Fruit fly (Drosophila melanogaster): Measurements from ENCODE around the gene CG3823.

The CG3823 gene

DNA sequence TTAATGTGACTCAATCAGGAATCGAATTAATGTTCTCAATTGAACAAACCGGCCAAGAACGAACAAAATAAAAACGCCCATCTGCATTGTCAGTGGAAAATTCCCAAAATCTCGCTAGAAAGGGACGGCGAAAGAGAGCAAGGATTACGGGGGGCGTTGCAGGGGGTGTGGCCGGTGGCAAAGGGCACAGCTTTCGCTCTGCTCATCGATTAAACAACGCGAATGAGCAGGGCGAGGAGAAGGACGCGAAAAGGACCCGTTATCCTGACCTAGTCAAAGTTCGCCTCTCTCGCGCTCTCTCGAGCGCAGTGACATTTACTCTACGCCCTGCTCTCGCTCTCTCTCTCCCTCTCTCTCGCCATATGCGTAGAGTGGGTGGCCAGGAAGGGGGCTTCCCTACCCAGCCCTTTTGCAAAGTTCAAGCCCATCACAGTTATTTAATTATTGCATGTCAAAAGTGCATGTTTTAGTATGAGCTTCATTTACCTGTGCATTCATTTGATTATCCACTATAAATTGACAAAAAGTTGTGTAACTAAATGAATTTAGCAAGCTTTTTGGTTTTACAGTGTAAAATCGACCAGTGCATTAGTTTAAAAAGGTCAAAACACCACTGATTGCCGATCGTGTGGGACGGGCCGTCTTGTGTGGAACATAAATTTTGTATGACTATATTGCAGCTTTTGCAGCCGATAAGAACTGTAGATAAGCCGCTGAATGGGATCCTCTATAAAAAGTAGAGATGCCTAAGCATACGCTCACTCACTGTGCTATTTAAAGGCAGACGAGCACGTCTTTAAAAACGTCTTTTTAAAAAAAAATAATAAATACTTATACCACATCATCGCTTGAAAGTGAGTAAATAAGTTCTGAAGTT, 35.2 kb downstream of the CG3823 start (continued):
- peak; percentile 19 for TF ChIP-seq CG9437 (GFP tag; optimal IDR thresholded peaks at IDR 0.05)
- TF ChIP-seq trem (tag; optimal IDR thresholded peaks at IDR 0.05): no peak
- TF ChIP-seq CG12104 (GFP tag; optimal IDR thresholded peaks at IDR 0.05): no peak
- TF ChIP-seq CG17568 (GFP tag; optimal IDR thresholded peaks at IDR 0.05): no peak
- TF ChIP-seq gt (GFP tag; IDR thresholded peaks at IDR 0.05): no peak
- TF ChIP-seq caup (GFP tag; optimal IDR thresholded peaks at IDR 0.05; ENCODE audit: severe bottlenecking): no peak
- TF ChIP-seq Trl (optimal IDR thresholded peaks at IDR 0.05): peak; percentile 50 to 72
- TF ChIP-seq Trl (GFP tag; optimal IDR thresholded peaks at IDR 0.05): no peak
- peak; percentile 56; the same call in 2 of the 4 replicates for TF ChIP-seq Gug (GFP tag; IDR thresholded peaks at IDR 0.05)
- TF ChIP-seq ttk (GFP tag; IDR thresholded peaks at IDR 0.05): peak; percentile 6; the same call in 1 of the 2 replicates
- TF ChIP-seq Doc3 (GFP tag; IDR thresholded peaks at IDR 0.05; ENCODE audit: partially characterized antibody): no peak
- peak; percentile 18 for TF ChIP-seq abd-A (tag; optimal IDR thresholded peaks at IDR 0.05)
- TF ChIP-seq cg (GFP tag; optimal IDR thresholded peaks at IDR 0.05): no peak
- TF ChIP-seq kah (GFP tag; optimal IDR thresholded peaks at IDR 0.05): no peak
- no peak for TF ChIP-seq B-H2 (GFP tag; optimal IDR thresholded peaks at IDR 0.05)
- TF ChIP-seq fru (optimal IDR thresholded peaks at IDR 0.05): no peak
- TF ChIP-seq CG6175 (GFP tag; IDR thresholded peaks at IDR 0.05): no peak
- TF ChIP-seq CG2889 (GFP tag; IDR thresholded peaks at IDR 0.05): no peak
- TF ChIP-seq CG12219 (GFP tag; optimal IDR thresholded peaks at IDR 0.05): no peak
- TF ChIP-seq CG11093 (GFP tag; IDR thresholded peaks at IDR 0.05): no peak
- no peak for TF ChIP-seq jing (GFP tag; optimal IDR thresholded peaks at IDR 0.05)
- TF ChIP-seq CG11247 (GFP tag; IDR thresholded peaks at IDR 0.05): 0 out of 2 replicates have a peak, but pooled peaks have one; percentile 19
- no peak for TF ChIP-seq CG7271 (tag; optimal IDR thresholded peaks at IDR 0.05)
- TF ChIP-seq grau (tag; optimal IDR thresholded peaks at IDR 0.05): peak; percentile 4
- TF ChIP-seq mam (GFP tag; optimal IDR thresholded peaks at IDR 0.05): peak; percentile 29
- no peak for TF ChIP-seq NC2α (GFP tag; optimal IDR thresholded peaks at IDR 0.05)
- no peak for TF ChIP-seq mirr (GFP tag; optimal IDR thresholded peaks at IDR 0.05)
- peak; percentile 40; the same call in 1 of the 3 replicates for TF ChIP-seq row (GFP tag; IDR thresholded peaks at IDR 0.05)
- TF ChIP-seq Six4 (GFP tag; optimal IDR thresholded peaks at IDR 0.05): no peak
- no peak for TF ChIP-seq dm (GFP tag; optimal IDR thresholded peaks at IDR 0.05)
- no peak for TF ChIP-seq CG34422 (GFP tag; IDR thresholded peaks at IDR 0.05)
- no peak for TF ChIP-seq CG12744 (GFP tag; optimal IDR thresholded peaks at IDR 0.05)
- TF ChIP-seq Fer3 (tag; optimal IDR thresholded peaks at IDR 0.05): no peak
- no peak for TF ChIP-seq CG10462 (GFP tag; optimal IDR thresholded peaks at IDR 0.05)
- TF ChIP-seq PHDP (tag; optimal IDR thresholded peaks at IDR 0.05): no peak
- TF ChIP-seq Bdp1 (GFP tag; optimal IDR thresholded peaks at IDR 0.05): no peak
- no peak for TF ChIP-seq hbn (GFP tag; IDR thresholded peaks at IDR 0.05; ENCODE audit: partially characterized antibody)
- TF ChIP-seq her (GFP tag; optimal IDR thresholded peaks at IDR 0.05): no peak
- no peak for TF ChIP-seq ERR (GFP tag; optimal IDR thresholded peaks at IDR 0.05)
- TF ChIP-seq seq (GFP tag; IDR thresholded peaks at IDR 0.05): no peak
- peak; percentile 45 for TF ChIP-seq CG11504 (tag; optimal IDR thresholded peaks at IDR 0.05)
- no peak for TF ChIP-seq CG30431 (GFP tag; optimal IDR thresholded peaks at IDR 0.05)
- no peak for TF ChIP-seq Dek (tag; optimal IDR thresholded peaks at IDR 0.05)
- TF ChIP-seq CG17359 (tag; optimal IDR thresholded peaks at IDR 0.05): no peak
- TF ChIP-seq Hmx (GFP tag; optimal IDR thresholded peaks at IDR 0.05): no peak
- no peak for TF ChIP-seq nerfin-2 (GFP tag; IDR thresholded peaks at IDR 0.05; ENCODE audit: partially characterized antibody)
- TF ChIP-seq NK7.1 (GFP tag; optimal IDR thresholded peaks at IDR 0.05): no peak
- TF ChIP-seq CG1529 (GFP tag; optimal IDR thresholded peaks at IDR 0.05): no peak
- no peak for TF ChIP-seq ara (GFP tag; IDR thresholded peaks at IDR 0.05)
- no peak for TF ChIP-seq sob (GFP tag; IDR thresholded peaks at IDR 0.05)

Data from whole organism, embryonic.